Worm (Caenorhabditis elegans) whole organism, young adult: Measurements from ENCODE around the gene C35B1.8.

Experiments
- B0035.1 ChIP-seq: sonication (generic microtip); optimal IDR thresholded peaks from 2 replicates; lab custom pipeline; 2016; ENCODE audit warnings: missing genetic modification characterization, mild to moderate bottlenecking, missing compliant biosample characterization, missing genotype, missing genetic modification reagents
- F23B12.7 ChIP-seq: sonication (generic microtip); optimal IDR thresholded peaks from 2 replicates; lab custom pipeline; 2017; ENCODE audit warnings: missing genetic modification characterization, mild to moderate bottlenecking, missing compliant biosample characterization, antibody characterized with exemption, moderate library complexity; ENCODE audit not compliant: insufficient read depth
- aptf-2 ChIP-seq: fragments of 200-800 bp; sonication (Bioruptor generic); conservative IDR thresholded peaks from 2 replicates; pipeline ENCODE4 v1.3.6; 2022; ENCODE audit warnings: missing genetic modification reagents, missing genetic modification characterization, missing compliant biosample characterization
- bed-1 ChIP-seq: fragments of 200-800 bp; sonication (Bioruptor generic); IDR thresholded peaks from 2 replicates; pipeline ENCODE4 v1.3.6; 2022; ENCODE audit warnings: missing genetic modification reagents, missing genetic modification characterization, missing compliant biosample characterization
- cebp-1 ChIP-seq, 2 experiments: fragments of 200-800 bp in 1 of 2; sonication (Bioruptor generic) in 1 of 2; sonication (generic microtip) in 1 of 2; IDR thresholded peaks in 1 of 2; optimal IDR thresholded peaks in 1 of 2; 2 replicates each; pipeline versions ENCODE4 v1.3.6 to Lab custom; 2017 to 2022; ENCODE audit warnings: missing compliant biosample characterization in 2 of 2, missing genetic modification characterization in 2 of 2, mild to moderate bottlenecking in 1 of 2, missing genetic modification reagents in 1 of 2, moderate library complexity in 1 of 2
- die-1 ChIP-seq: sonication (generic microtip); optimal IDR thresholded peaks from 2 replicates; lab custom pipeline; 2016; ENCODE audit warnings: missing genotype, mild to moderate bottlenecking, missing genetic modification characterization, missing compliant biosample characterization
- hlh-12 ChIP-seq: sonication (generic microtip); optimal IDR thresholded peaks from 2 replicates; lab custom pipeline; 2016; ENCODE audit warnings: missing genetic modification characterization, missing compliant biosample characterization
- nfyb-1 ChIP-seq: fragments of 200-800 bp; sonication (Bioruptor generic); IDR thresholded peaks from 2 replicates; pipeline ENCODE4 v1.3.6; 2022; ENCODE audit warnings: missing genetic modification reagents, missing genetic modification characterization, missing compliant biosample characterization
- rcor-1 ChIP-seq: fragments of 200-800 bp; sonication (Bioruptor generic); IDR thresholded peaks from 2 replicates; pipeline ENCODE4 v1.3.6; 2022; ENCODE audit warnings: missing genetic modification reagents, missing genetic modification characterization, missing compliant biosample characterization
- tbp1 ChIP-seq: fragments of 200-800 bp; sonication (Bioruptor generic); optimal IDR thresholded peaks from 2 replicates; lab custom pipeline; 2018; ENCODE audit warnings: mild to moderate bottlenecking, missing genetic modification characterization, missing compliant biosample characterization
- unc-62 ChIP-seq: fragments of 150-350 bp; optimal IDR thresholded peaks from 2 replicates; lab custom pipeline; 2014; ENCODE audit warnings: missing biosample characterization, missing genetic modification reagents, missing genetic modification characterization
- ztf-18 ChIP-seq: sonication (generic microtip); optimal IDR thresholded peaks from 2 replicates; lab custom pipeline; 2016; ENCODE audit warnings: missing genotype, mild to moderate bottlenecking, missing genetic modification characterization, missing compliant biosample characterization

DNA sequence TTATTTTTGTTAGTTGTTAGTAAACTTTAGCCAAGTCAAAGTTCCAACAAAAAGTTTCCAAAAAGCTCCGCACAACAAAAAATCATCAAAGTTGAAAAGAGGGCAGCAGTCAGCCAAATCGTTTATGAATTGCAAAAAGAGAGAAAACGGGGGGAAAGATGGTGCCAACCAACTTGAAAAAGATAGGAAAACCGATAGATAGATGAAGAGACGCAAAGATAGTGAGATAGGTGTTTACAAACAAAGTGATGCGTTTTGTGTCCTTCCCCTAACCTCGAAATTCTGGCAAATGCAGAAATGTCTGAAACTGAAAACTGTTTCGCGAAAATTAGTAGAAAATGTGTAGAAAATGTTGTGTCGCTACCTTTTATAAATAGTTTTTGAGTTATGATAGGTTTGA is 45.3 kb downstream of the C35B1.8 start:
- TF ChIP-seq cebp-1 (GFP tag; IDR thresholded peaks at IDR 0.05; lab: Robert Waterston, UW) = no peak
- no peak for TF ChIP-seq cebp-1 (tag; optimal IDR thresholded peaks at IDR 0.05; lab: Kevin White, UChicago)
- no peak for TF ChIP-seq hlh-12 (tag; lab: Kevin White, UChicago)
- TF ChIP-seq die-1 (tag; lab: Kevin White, UChicago) = no peak
- TF ChIP-seq rcor-1 (GFP tag; lab: Robert Waterston, UW) = no peak
- no peak for TF ChIP-seq bed-1
- TF ChIP-seq nfyb-1 (GFP tag; lab: Robert Waterston, UW) = no peak
- TF ChIP-seq F23B12.7 = no peak
- TF ChIP-seq ztf-18 (tag; lab: Kevin White, UChicago) = no peak
- TF ChIP-seq tbp1 (GFP tag; lab: Kevin White, UChicago) = no peak
- TF ChIP-seq unc-62 (GFP tag; lab: Kevin White, UChicago) = no peak
- no peak for TF ChIP-seq aptf-2
- TF ChIP-seq B0035.1 (tag; lab: Kevin White, UChicago) = no peak
